Fruit fly (Drosophila melanogaster) whole organism, embryonic: ENCODE results near the gene mof.
A peak's percentile ranks its signal among the peaks of the same experiment; 100 is the strongest.

Source experiments
- CG10267 ChIP-seq: fragments of 200-800 bp; sonication (Bioruptor generic); optimal IDR thresholded peaks from 2 replicates; lab custom pipeline; 2018; ENCODE audit warnings: missing biosample characterization, mild to moderate bottlenecking, missing genetic modification characterization, moderate library complexity
- CG10321 ChIP-seq: fragments of 200-800 bp; sonication (Bioruptor generic); IDR thresholded peaks from 2 replicates; pipeline ENCODE4 v1.3.6; 2022; ENCODE audit warnings: missing biosample characterization, missing genetic modification characterization
- CG11093 ChIP-seq: fragments of 200-800 bp; sonication (Bioruptor generic); IDR thresholded peaks from 3 replicates; pipeline ENCODE4 v1.3.6; 2022; ENCODE audit warnings: missing biosample characterization, missing genetic modification characterization
- CG11695 ChIP-seq: fragments of 200-800 bp; sonication (Bioruptor generic); IDR thresholded peaks from 3 replicates; pipeline ENCODE4 v1.3.6; 2022; ENCODE audit warnings: missing biosample characterization, missing genetic modification characterization
- CG12104 ChIP-seq: fragments of 200-800 bp; sonication (Bioruptor generic); optimal IDR thresholded peaks from 3 replicates; lab custom pipeline; 2016; ENCODE audit warnings: missing biosample characterization, missing genetic modification characterization
- CG12659 ChIP-seq: fragments of 200-800 bp; sonication (Bioruptor generic); optimal IDR thresholded peaks from 3 replicates; lab custom pipeline; 2017; ENCODE audit warnings: mild to moderate bottlenecking, missing biosample characterization, missing genetic modification reagents, missing genetic modification characterization
- CG12744 ChIP-seq: fragments of 200-800 bp; sonication (Bioruptor generic); optimal IDR thresholded peaks from 2 replicates; lab custom pipeline; 2016; ENCODE audit warnings: missing biosample characterization, missing genetic modification characterization
- CG13296 ChIP-seq: fragments of 200-800 bp; sonication (Bioruptor generic); optimal IDR thresholded peaks from 3 replicates; lab custom pipeline; 2018; ENCODE audit warnings: missing biosample characterization, mild to moderate bottlenecking, missing genetic modification characterization
- CG15601 ChIP-seq: fragments of 200-800 bp; sonication (Bioruptor generic); optimal IDR thresholded peaks from 3 replicates; lab custom pipeline; 2019; ENCODE audit warnings: missing biosample characterization, mild to moderate bottlenecking, missing genetic modification characterization, moderate library complexity
- CG15696 ChIP-seq: fragments of 200-800 bp; sonication (Bioruptor generic); optimal IDR thresholded peaks from 2 replicates; lab custom pipeline; 2019; ENCODE audit warnings: missing biosample characterization, mild to moderate bottlenecking, missing genetic modification characterization, moderate library complexity
- CG1602 ChIP-seq: fragments of 200-800 bp; sonication (Bioruptor generic); optimal IDR thresholded peaks from 3 replicates; lab custom pipeline; 2016; ENCODE audit warnings: missing biosample characterization, missing genetic modification characterization
- CG16815 ChIP-seq: fragments of 200-800 bp; sonication (Bioruptor generic); optimal IDR thresholded peaks from 3 replicates; lab custom pipeline; 2017; ENCODE audit warnings: missing biosample characterization, mild to moderate bottlenecking, missing genetic modification characterization
- CG16863 ChIP-seq: fragments of 200-800 bp; sonication (Bioruptor generic); optimal IDR thresholded peaks from 3 replicates; lab custom pipeline; 2016; ENCODE audit warnings: missing biosample characterization, missing genetic modification characterization
- CG17328 ChIP-seq: fragments of 200-800 bp; sonication (Bioruptor generic); IDR thresholded peaks from 2 replicates; pipeline ENCODE4 v1.3.6; 2022; ENCODE audit warnings: missing biosample characterization, missing genetic modification characterization
- CG17385 ChIP-seq: fragments of 200-800 bp; sonication (Bioruptor generic); optimal IDR thresholded peaks from 3 replicates; lab custom pipeline; 2018; ENCODE audit warnings: missing biosample characterization, mild to moderate bottlenecking, missing genetic modification characterization
- CG18476 ChIP-seq: fragments of 200-800 bp; sonication (Bioruptor generic); optimal IDR thresholded peaks from 2 replicates; lab custom pipeline; 2016; ENCODE audit warnings: missing biosample characterization, mild to moderate bottlenecking, missing genetic modification characterization
- CG31224 ChIP-seq: fragments of 200-800 bp; sonication (Bioruptor generic); IDR thresholded peaks from 2 replicates; pipeline ENCODE4 v1.3.6; 2022; ENCODE audit warnings: missing biosample characterization, missing genetic modification characterization
- CG32767 ChIP-seq: fragments of 200-800 bp; sonication (Bioruptor generic); IDR thresholded peaks from 2 replicates; pipeline ENCODE4 v1.3.6; 2022; ENCODE audit warnings: missing biosample characterization, missing genetic modification characterization
- CG34376 ChIP-seq: fragments of 200-800 bp; sonication (Bioruptor generic); optimal IDR thresholded peaks from 2 replicates; lab custom pipeline; 2018; ENCODE audit warnings: missing biosample characterization, mild to moderate bottlenecking, missing genetic modification characterization
- CG3847 ChIP-seq: fragments of 200-800 bp; sonication (Bioruptor generic); IDR thresholded peaks from 2 replicates; pipeline ENCODE4 v1.3.6; 2022; ENCODE audit warnings: missing biosample characterization, missing genetic modification characterization
- CG4424 ChIP-seq: fragments of 200-800 bp; sonication (Bioruptor generic); optimal IDR thresholded peaks from 3 replicates; lab custom pipeline; 2016; ENCODE audit warnings: missing biosample characterization, missing genetic modification characterization
- CG4617 ChIP-seq: fragments of 200-800 bp; sonication (Bioruptor generic); optimal IDR thresholded peaks from 3 replicates; lab custom pipeline; 2016; ENCODE audit warnings: missing biosample characterization, missing genetic modification characterization, borderline replicate concordance
- CG5180 ChIP-seq: fragments of 200-800 bp; sonication (Bioruptor generic); optimal IDR thresholded peaks from 3 replicates; lab custom pipeline; 2017; ENCODE audit warnings: missing biosample characterization, missing genetic modification characterization, mild to moderate bottlenecking, moderate library complexity, missing genetic modification reagents
- CG6765 ChIP-seq: fragments of 200-800 bp; sonication (Bioruptor generic); optimal IDR thresholded peaks from 3 replicates; lab custom pipeline; 2017; ENCODE audit warnings: missing biosample characterization, mild to moderate bottlenecking, missing genetic modification characterization
- CG8290 ChIP-seq, 3 experiments: fragments of 200-800 bp; sonication (Bioruptor generic); optimal IDR thresholded peaks; 2 replicates each; lab custom pipeline; 2016 to 2019; ENCODE audit warnings: missing biosample characterization in 3 of 3, missing genetic modification characterization in 3 of 3, mild to moderate bottlenecking in 2 of 3, moderate library complexity in 1 of 3
- Ets97D ChIP-seq: fragments of 200-800 bp; sonication (Bioruptor generic); optimal IDR thresholded peaks from 3 replicates; lab custom pipeline; 2016; ENCODE audit warnings: missing biosample characterization, missing genetic modification characterization
- Lim3 ChIP-seq: fragments of 200-800 bp; sonication (Bioruptor generic); IDR thresholded peaks from 2 replicates; pipeline ENCODE4 v1.3.6; 2022; ENCODE audit warnings: missing biosample characterization, missing genetic modification characterization
- MESR4 ChIP-seq: fragments of 200-800 bp; sonication (Bioruptor generic); optimal IDR thresholded peaks from 2 replicates; lab custom pipeline; 2018; ENCODE audit warnings: missing biosample characterization, mild to moderate bottlenecking, missing genetic modification characterization, moderate library complexity
- Meics ChIP-seq: fragments of 200-800 bp; sonication (Bioruptor generic); optimal IDR thresholded peaks from 2 replicates; lab custom pipeline; 2017; ENCODE audit warnings: missing biosample characterization, mild to moderate bottlenecking, missing genetic modification characterization
- Opbp ChIP-seq: fragments of 200-800 bp; sonication (Bioruptor generic); IDR thresholded peaks from 3 replicates; pipeline ENCODE4 v1.3.6; 2022; ENCODE audit warnings: missing biosample characterization, missing genetic modification characterization; ENCODE audit not compliant: partially characterized antibody
- Optix ChIP-seq: fragments of 200-800 bp; sonication (Bioruptor generic); IDR thresholded peaks from 3 replicates; pipeline ENCODE4 v1.3.6; 2022; ENCODE audit warnings: missing biosample characterization, missing genetic modification characterization
- Rfx ChIP-seq: fragments of 200-800 bp; sonication (Bioruptor generic); IDR thresholded peaks from 2 replicates; pipeline ENCODE4 v1.3.6; 2022; ENCODE audit warnings: missing biosample characterization, missing genetic modification characterization
- Sry-δ ChIP-seq: fragments of 200-800 bp; sonication (Bioruptor generic); optimal IDR thresholded peaks from 2 replicates; lab custom pipeline; 2016; ENCODE audit warnings: missing biosample characterization, missing genetic modification characterization
- Stat92E ChIP-seq, 3 experiments: fragments of >200 bp in 2 of 3; fragments of 200-800 bp in 1 of 3; sonication (Bioruptor generic) in 1 of 3; optimal IDR thresholded peaks; 2 replicates each; lab custom pipeline; 2017 to 2019; ENCODE audit warnings: missing biosample characterization in 3 of 3, missing genetic modification characterization in 3 of 3, mild to moderate bottlenecking in 1 of 3, moderate library complexity in 1 of 3
- YL-1 ChIP-seq: fragments of 200-800 bp; sonication (Bioruptor generic); optimal IDR thresholded peaks from 3 replicates; lab custom pipeline; 2017; ENCODE audit warnings: missing biosample characterization, mild to moderate bottlenecking, missing genetic modification characterization
- abd-A ChIP-seq: fragments of 200-800 bp; sonication (Bioruptor generic); optimal IDR thresholded peaks from 3 replicates; lab custom pipeline; 2019; ENCODE audit warnings: missing biosample characterization, mild to moderate bottlenecking, missing genetic modification characterization, moderate library complexity
- chm ChIP-seq: fragments of 200-800 bp; sonication (Bioruptor generic); IDR thresholded peaks from 2 replicates; pipeline ENCODE4 v1.3.6; 2022; ENCODE audit warnings: missing biosample characterization, missing genetic modification characterization
- corto ChIP-seq: fragments of 200-800 bp; sonication (Bioruptor generic); optimal IDR thresholded peaks from 2 replicates; lab custom pipeline; 2016; ENCODE audit warnings: missing biosample characterization, mild to moderate bottlenecking, missing genetic modification characterization, moderate library complexity
- disco-r ChIP-seq: fragments of 200-800 bp; sonication (Bioruptor generic); optimal IDR thresholded peaks from 2 replicates; lab custom pipeline; 2016; ENCODE audit warnings: missing biosample characterization, missing genetic modification characterization
- kah ChIP-seq: fragments of 200-800 bp; sonication (Bioruptor generic); optimal IDR thresholded peaks from 2 replicates; lab custom pipeline; 2018; ENCODE audit warnings: missing biosample characterization, mild to moderate bottlenecking, missing genetic modification characterization
- kni ChIP-seq: fragments of 200-800 bp; sonication (Bioruptor generic); optimal IDR thresholded peaks from 3 replicates; lab custom pipeline; 2017; ENCODE audit warnings: mild to moderate bottlenecking, missing biosample characterization, missing genetic modification reagents, missing genetic modification characterization
- mam ChIP-seq: fragments of 200-800 bp; sonication (Bioruptor generic); optimal IDR thresholded peaks from 3 replicates; lab custom pipeline; 2016; ENCODE audit warnings: missing biosample characterization, missing genetic modification characterization
- nau ChIP-seq: fragments of 200-800 bp; sonication (Bioruptor generic); optimal IDR thresholded peaks from 3 replicates; lab custom pipeline; 2017; ENCODE audit warnings: missing biosample characterization, mild to moderate bottlenecking, missing genetic modification characterization, missing genetic modification reagents
- pros ChIP-seq: fragments of 200-800 bp; sonication (Bioruptor generic); optimal IDR thresholded peaks from 3 replicates; lab custom pipeline; 2019; ENCODE audit warnings: missing biosample characterization, mild to moderate bottlenecking, missing genetic modification characterization, moderate library complexity
- row ChIP-seq: fragments of 200-800 bp; sonication (Bioruptor generic); IDR thresholded peaks from 3 replicates; pipeline ENCODE4 v1.3.6; 2022; ENCODE audit warnings: missing biosample characterization, missing genetic modification characterization
- sens ChIP-seq: fragments of 200-800 bp; sonication (Bioruptor generic); peaks from one replicate; lab custom pipeline; 2016; ENCODE audit warnings: missing biosample characterization, missing genetic modification characterization
- slou ChIP-seq: fragments of 200-800 bp; sonication (Bioruptor generic); optimal IDR thresholded peaks from 3 replicates; lab custom pipeline; 2016; ENCODE audit warnings: missing biosample characterization, missing genetic modification characterization
- vfl ChIP-seq: fragments of 200-800 bp; sonication (Bioruptor generic); optimal IDR thresholded peaks from 2 replicates; lab custom pipeline; 2016; ENCODE audit warnings: missing biosample characterization, missing genetic modification characterization
- zen ChIP-seq: fragments of 200-800 bp; sonication (Bioruptor generic); optimal IDR thresholded peaks from 3 replicates; lab custom pipeline; 2018; ENCODE audit warnings: missing biosample characterization, mild to moderate bottlenecking, missing genetic modification characterization, moderate library complexity
- zen2 ChIP-seq: fragments of 200-800 bp; sonication (Bioruptor generic); IDR thresholded peaks from 3 replicates; pipeline ENCODE4 v1.3.6; 2022; ENCODE audit warnings: missing biosample characterization, missing genetic modification characterization; ENCODE audit not compliant: partially characterized antibody

The mof gene

dm6 chrX:5907916-5908315, 31.3 kb upstream of the mof start, which contains the start of gene CG12236 (continued):
- TF ChIP-seq Stat92E (GFP tag; optimal IDR thresholded peaks at IDR 0.05; lab: Kevin White, UChicago) (peak in 1 of 3 experiments; percentile 19), CG17328 (GFP tag; lab: Robert Waterston, UW) (peak; percentile 39; the same call in 1 of the 2 replicates), disco-r (GFP tag; lab: Kevin White, UChicago) (peak; percentile 2), CG32767 (0 out of 2 replicates have a peak, but pooled peaks have one; percentile 21), YL-1 (GFP tag; lab: Kevin White, UChicago) (peak; percentile 94), CG12659 (GFP tag; lab: Kevin White, UChicago) (peak; percentile 85), CG8290 (GFP tag; optimal IDR thresholded peaks at IDR 0.05; lab: Kevin White, UChicago) (peak; percentile 75), CG8290 (tag; optimal IDR thresholded peaks at IDR 0.05; lab: Kevin White, UChicago) (peak in 1 of 2 experiments; percentile 83), CG1602 (peak; percentile 11), abd-A (tag; lab: Kevin White, UChicago) (no peak), zen2 (GFP tag; lab: Robert Waterston, UW) (no peak), chm (GFP tag; lab: Robert Waterston, UW) (no peak), CG13296 (GFP tag; lab: Kevin White, UChicago) (no peak), CG10267 (tag; lab: Kevin White, UChicago) (peak; percentile 73), CG15601 (tag; lab: Kevin White, UChicago) (peak; percentile 33), Opbp (GFP tag; lab: Robert Waterston, UW) (peak; percentile 66; the same call in 2 of the 3 replicates), MESR4 (GFP tag; lab: Kevin White, UChicago) (peak; percentile 90), CG18476 (GFP tag; lab: Kevin White, UChicago) (no peak), CG4424 (GFP tag; lab: Kevin White, UChicago) (peak; percentile 27), CG17385 (peak; percentile 40), Optix (0 out of 3 replicates have a peak, but pooled peaks have one; percentile 21), mam (GFP tag; lab: Kevin White, UChicago) (peak; percentile 49), slou (GFP tag; lab: Kevin White, UChicago) (peak; percentile 11), CG12104 (GFP tag; lab: Kevin White, UChicago) (no peak), kah (peak; percentile 59), CG16815 (no peak), nau (GFP tag; lab: Kevin White, UChicago) (no peak), zen (tag; lab: Kevin White, UChicago) (peak; percentile 42), CG16863 (GFP tag; lab: Kevin White, UChicago) (no peak), CG10321 (peak; percentile 45; the same call in 1 of the 2 replicates), sens (peak; percentile 85), Ets97D (peak; percentile 97), CG11695 (GFP tag; lab: Robert Waterston, UW) (no peak), CG31224 (GFP tag; lab: Robert Waterston, UW) (peak; percentile 46), kni (GFP tag; lab: Kevin White, UChicago) (peak; percentile 63), CG15696 (peak; percentile 47), CG5180 (no peak), CG4617 (GFP tag; lab: Kevin White, UChicago) (peak; percentile 79), Sry-δ (peak; percentile 69), row (peak; percentile 32; the same call in 1 of the 3 replicates), CG34376 (GFP tag; lab: Kevin White, UChicago) (peak; percentile 50), corto (no peak), Meics (GFP tag; lab: Kevin White, UChicago) (peak; percentile 54), CG12744 (GFP tag; lab: Kevin White, UChicago) (no peak), pros (GFP tag; lab: Kevin White, UChicago) (peak; percentile 12), CG11093 (GFP tag; lab: Robert Waterston, UW) (no peak), Lim3 (GFP tag; lab: Robert Waterston, UW) (no peak), vfl (GFP tag; lab: Kevin White, UChicago) (no peak), Rfx (peak; percentile 82), CG3847 (peak; percentile 83), CG6765 (peak; percentile 55)
